Worm (Caenorhabditis elegans) whole organism, L1 larva: Measurements from ENCODE around the gene srx-119.

Experiments
- C04F5.9 ChIP-seq: sonication (generic microtip); optimal IDR thresholded peaks from 2 replicates; lab custom pipeline; 2016; ENCODE audit warnings: missing genetic modification characterization, missing compliant biosample characterization
- C16A3.4 ChIP-seq: fragments of 150-350 bp; optimal IDR thresholded peaks from 2 replicates; lab custom pipeline; 2014; ENCODE audit warnings: missing biosample characterization, missing genetic modification characterization
- Y116A8C.19 ChIP-seq: sonication (generic microtip); optimal IDR thresholded peaks from 2 replicates; lab custom pipeline; 2016; ENCODE audit warnings: missing compliant biosample characterization, missing genetic modification characterization, borderline replicate concordance
- alr-1 ChIP-seq: fragments of 200-800 bp; sonication (Bioruptor generic); optimal IDR thresholded peaks from 2 replicates; lab custom pipeline; 2018; ENCODE audit warnings: borderline replicate concordance, mild to moderate bottlenecking, missing genetic modification characterization, missing compliant biosample characterization
- ceh-8 ChIP-seq: fragments of 200-800 bp; sonication (Bioruptor generic); optimal IDR thresholded peaks from 2 replicates; lab custom pipeline; 2018; ENCODE audit warnings: mild to moderate bottlenecking, missing genetic modification characterization, moderate library complexity, missing compliant biosample characterization
- ceh-90 ChIP-seq: sonication (generic microtip); optimal IDR thresholded peaks from 2 replicates; lab custom pipeline; 2016; ENCODE audit warnings: missing genetic modification characterization, missing compliant biosample characterization
- dpl-1 ChIP-seq, 3 experiments: fragments of 150-350 bp in 2 of 3; sonication (generic microtip) in 1 of 3; optimal IDR thresholded peaks; 2 replicates each; lab custom pipeline; 2014 to 2017; ENCODE audit warnings: missing biosample characterization in 3 of 3, missing genetic modification characterization in 3 of 3, missing genetic modification reagents in 3 of 3
- dsc-1 ChIP-seq: sonication (generic microtip); optimal IDR thresholded peaks from 2 replicates; lab custom pipeline; 2016; ENCODE audit warnings: mild to moderate bottlenecking, missing genetic modification characterization, missing compliant biosample characterization
- egl-13 ChIP-seq: sonication (generic microtip); optimal IDR thresholded peaks from 2 replicates; lab custom pipeline; 2016; ENCODE audit warnings: missing genotype, missing genetic modification reagents, missing genetic modification characterization, missing compliant biosample characterization
- egl-27 ChIP-seq, 2 experiments: fragments of 150-350 bp in 1 of 2; sonication (generic microtip); optimal IDR thresholded peaks; 3 replicates each; lab custom pipeline; 2017 to 2018; ENCODE audit warnings: missing biosample characterization in 2 of 2, missing genetic modification characterization in 2 of 2, missing genetic modification reagents in 2 of 2
- elt-3 ChIP-seq, 6 experiments: fragments of 150-350 bp in 1 of 6; sonication (generic microtip); optimal IDR thresholded peaks; 2 replicates each; lab custom pipeline; 2017 to 2018; ENCODE audit warnings: missing biosample characterization in 6 of 6, missing genetic modification characterization in 6 of 6, inconsistent platforms in 1 of 6
- ets-5 ChIP-seq: fragments of 200-800 bp; sonication (Bioruptor generic); IDR thresholded peaks from 2 replicates; pipeline ENCODE4 v1.3.6; 2022; ENCODE audit warnings: missing genetic modification characterization, missing compliant biosample characterization
- fkh-10 ChIP-seq: sonication (generic microtip); optimal IDR thresholded peaks from 2 replicates; lab custom pipeline; 2017; ENCODE audit warnings: missing biosample characterization, missing genetic modification reagents, missing genetic modification characterization
- fkh-4 ChIP-seq: sonication (generic microtip); optimal IDR thresholded peaks from 2 replicates; lab custom pipeline; 2016; ENCODE audit warnings: missing compliant biosample characterization, missing genetic modification characterization, borderline replicate concordance
- fkh-8 ChIP-seq: sonication (generic microtip); optimal IDR thresholded peaks from 2 replicates; lab custom pipeline; 2016; ENCODE audit warnings: mild to moderate bottlenecking, missing genetic modification characterization, missing compliant biosample characterization
- hlh-17 ChIP-seq: fragments of 200-800 bp; sonication (Bioruptor generic); optimal IDR thresholded peaks from 2 replicates; lab custom pipeline; 2018; ENCODE audit warnings: missing genetic modification characterization, mild to moderate bottlenecking, missing compliant biosample characterization, moderate library complexity, borderline replicate concordance
- hlh-4 ChIP-seq: sonication (generic microtip); optimal IDR thresholded peaks from 2 replicates; lab custom pipeline; 2016; ENCODE audit warnings: mild to moderate bottlenecking, missing genetic modification characterization, missing compliant biosample characterization
- isw-1 ChIP-seq: fragments of 200-800 bp; sonication (Bioruptor generic); IDR thresholded peaks from 2 replicates; pipeline ENCODE4 v1.3.6; 2022; ENCODE audit warnings: missing genetic modification characterization, missing compliant biosample characterization
- lin-13 ChIP-seq: fragments of 150-350 bp; optimal IDR thresholded peaks from 2 replicates; lab custom pipeline; 2014; ENCODE audit warnings: missing biosample characterization, missing genetic modification reagents, missing genetic modification characterization
- lin-14 ChIP-seq: fragments of 200-800 bp; sonication (Bioruptor generic); optimal IDR thresholded peaks from 2 replicates; lab custom pipeline; 2018; ENCODE audit warnings: mild to moderate bottlenecking, missing genetic modification characterization, moderate library complexity, missing compliant biosample characterization
- lin-35 ChIP-seq, 2 experiments: fragments of 150-350 bp; optimal IDR thresholded peaks; 2 replicates each; lab custom pipeline; 2014; ENCODE audit warnings: missing biosample characterization in 2 of 2, missing genetic modification characterization in 2 of 2, missing genetic modification reagents in 2 of 2
- lin-39 ChIP-seq: fragments of 150-350 bp; optimal IDR thresholded peaks from 2 replicates; lab custom pipeline; 2014; ENCODE audit warnings: missing biosample characterization, missing genetic modification reagents, missing genetic modification characterization
- lsy-2 ChIP-seq, 2 experiments: fragments of 150-350 bp; optimal IDR thresholded peaks; 2 replicates each; lab custom pipeline; 2014; ENCODE audit warnings: missing biosample characterization in 2 of 2, missing genetic modification characterization in 2 of 2
- mab-9 ChIP-seq: fragments of 200-800 bp; sonication (Bioruptor generic); IDR thresholded peaks from 2 replicates; pipeline ENCODE4 v1.3.6; 2022; ENCODE audit warnings: missing genetic modification reagents, missing genetic modification characterization, missing compliant biosample characterization
- mep-1 ChIP-seq: fragments of 150-350 bp; optimal IDR thresholded peaks from 2 replicates; lab custom pipeline; 2014; ENCODE audit warnings: missing biosample characterization, missing genetic modification characterization
- nhr-11 ChIP-seq: fragments of 150-350 bp; optimal IDR thresholded peaks from 2 replicates; lab custom pipeline; 2014; ENCODE audit warnings: missing biosample characterization, missing genetic modification characterization
- nhr-19 ChIP-seq: fragments of 200-800 bp; sonication (Bioruptor generic); conservative IDR thresholded peaks from 2 replicates; pipeline ENCODE4 v1.3.6; 2022; ENCODE audit warnings: missing genetic modification characterization, missing compliant biosample characterization
- nhr-20 ChIP-seq: sonication (generic microtip); optimal IDR thresholded peaks from 2 replicates; lab custom pipeline; 2016; ENCODE audit warnings: mild to moderate bottlenecking, missing genetic modification characterization, missing compliant biosample characterization
- nhr-237 ChIP-seq: fragments of 150-350 bp; optimal IDR thresholded peaks from 2 replicates; lab custom pipeline; 2014; ENCODE audit warnings: missing biosample characterization, missing genetic modification characterization
- nhr-47 ChIP-seq: sonication (generic microtip); optimal IDR thresholded peaks from 2 replicates; lab custom pipeline; 2016; ENCODE audit warnings: mild to moderate bottlenecking, missing genetic modification characterization, moderate library complexity, missing compliant biosample characterization
- nhr-71 ChIP-seq: sonication (generic microtip); optimal IDR thresholded peaks from 2 replicates; lab custom pipeline; 2016; ENCODE audit warnings: mild to moderate bottlenecking, missing genetic modification characterization, moderate library complexity, missing compliant biosample characterization
- nhr-84 ChIP-seq: sonication (generic microtip); optimal IDR thresholded peaks from 2 replicates; lab custom pipeline; 2017; ENCODE audit warnings: missing biosample characterization, missing genetic modification characterization
- nhr-85 ChIP-seq: sonication (generic microtip); peaks from one replicate; lab custom pipeline; 2016; ENCODE audit warnings: missing genetic modification characterization, inconsistent platforms, missing compliant biosample characterization
- nhr-90 ChIP-seq: sonication (generic microtip); optimal IDR thresholded peaks from 2 replicates; lab custom pipeline; 2016; ENCODE audit warnings: mild to moderate bottlenecking, missing genetic modification characterization, missing compliant biosample characterization; ENCODE audit not compliant: poor library complexity
- snpc-4 ChIP-seq: fragments of 150-350 bp; optimal IDR thresholded peaks from 2 replicates; lab custom pipeline; 2014; ENCODE audit warnings: missing biosample characterization, missing genetic modification characterization
- sup-37 ChIP-seq: fragments of 200-800 bp; sonication (Bioruptor generic); optimal IDR thresholded peaks from 2 replicates; lab custom pipeline; 2018; ENCODE audit warnings: mild to moderate bottlenecking, missing genetic modification characterization, missing compliant biosample characterization
- tlp-1 ChIP-seq: fragments of 150-350 bp; optimal IDR thresholded peaks from 2 replicates; lab custom pipeline; 2014; ENCODE audit warnings: missing biosample characterization, missing genetic modification characterization
- unc-62 ChIP-seq: fragments of 150-350 bp; optimal IDR thresholded peaks from 2 replicates; lab custom pipeline; 2014; ENCODE audit warnings: missing biosample characterization, missing genetic modification reagents, missing genetic modification characterization
- xbp-1 ChIP-seq: sonication (generic microtip); optimal IDR thresholded peaks from 2 replicates; lab custom pipeline; 2016; ENCODE audit warnings: missing genetic modification characterization, missing compliant biosample characterization
- zag-1 ChIP-seq: fragments of 150-350 bp; optimal IDR thresholded peaks from 2 replicates; lab custom pipeline; 2014; ENCODE audit warnings: missing biosample characterization, missing genetic modification characterization
- zip-4 ChIP-seq: fragments of 200-800 bp; sonication (Bioruptor generic); optimal IDR thresholded peaks from 2 replicates; lab custom pipeline; 2018; ENCODE audit warnings: mild to moderate bottlenecking, missing genetic modification characterization, moderate library complexity, missing compliant biosample characterization

The srx-119 gene

DNA sequence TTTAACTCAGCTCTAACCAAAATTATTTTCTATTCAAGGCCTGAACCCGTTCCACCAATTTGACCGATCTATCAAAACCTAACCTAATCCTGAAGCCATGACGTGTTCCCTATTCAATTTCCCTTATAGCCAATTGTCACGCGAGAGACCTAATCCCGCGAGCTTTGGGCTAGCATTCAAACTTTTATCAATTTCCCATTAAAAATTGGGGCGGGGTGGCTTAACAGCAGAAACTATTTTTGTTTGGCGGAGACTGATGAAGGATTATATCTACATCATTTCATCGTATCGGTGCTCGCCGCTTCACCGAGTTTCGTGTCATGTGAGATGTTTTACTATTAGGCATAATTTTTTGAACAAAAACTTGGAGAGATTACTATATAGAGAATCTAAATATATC lies 39.2 kb upstream of the srx-119 start (continued):
- TF ChIP-seq fkh-8: peak; percentile 77
- no peak for TF ChIP-seq nhr-71 (tag; lab: Kevin White, UChicago)
- no peak for TF ChIP-seq elt-3 (tag; optimal IDR thresholded peaks at IDR 0.05; lab: Kevin White, UChicago)
- no peak for TF ChIP-seq mep-1 (tag; lab: Kevin White, UChicago)
- TF ChIP-seq nhr-237: no peak
- TF ChIP-seq xbp-1 (tag; lab: Kevin White, UChicago): no peak
- peak; percentile 90 for TF ChIP-seq dsc-1
- no peak for TF ChIP-seq ets-5 (GFP tag; lab: Robert Waterston, UW)
- TF ChIP-seq lin-39: no peak
- no peak for TF ChIP-seq nhr-90 (tag; lab: Kevin White, UChicago)

DNA sequence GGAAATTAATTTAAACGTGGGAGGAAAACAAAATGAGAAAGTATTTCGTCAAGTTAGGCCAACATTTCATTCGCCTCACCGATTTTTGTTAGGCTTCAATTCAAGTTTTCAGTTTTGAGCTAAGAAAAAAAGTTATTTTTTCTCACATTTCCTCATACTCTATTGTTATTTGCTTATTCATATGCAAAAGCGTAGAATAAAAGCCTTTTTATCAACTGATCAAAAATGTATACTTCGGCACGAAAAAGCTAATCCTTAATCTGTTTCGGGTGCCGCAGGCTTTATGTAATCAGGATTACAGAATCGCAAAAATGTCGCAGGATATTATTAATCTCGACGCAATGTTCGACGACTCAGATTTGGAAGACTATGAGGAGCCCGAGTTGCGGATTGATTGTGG lies 38.1 kb upstream of the srx-119 start, which contains the start of gene T21B4.15:
T21B4.15 (plus strand) TSS at position 301 of the 400 bp plus-strand sequence.
- TF ChIP-seq snpc-4 (tag; lab: Kevin White, UChicago) (no peak), lin-14 (GFP tag; lab: Kevin White, UChicago) (peak; percentile 25), ceh-90 (tag; lab: Kevin White, UChicago) (no peak), dsc-1 (peak; percentile 53), lsy-2 (tag; optimal IDR thresholded peaks at IDR 0.05; lab: Kevin White, UChicago) (no peak), nhr-19 (no peak), alr-1 (tag; lab: Kevin White, UChicago) (no peak), egl-27 (tag; optimal IDR thresholded peaks at IDR 0.05; lab: Kevin White, UChicago) (no peak), hlh-4 (tag; lab: Kevin White, UChicago) (no peak), tlp-1 (tag; lab: Kevin White, UChicago) (no peak)

DNA sequence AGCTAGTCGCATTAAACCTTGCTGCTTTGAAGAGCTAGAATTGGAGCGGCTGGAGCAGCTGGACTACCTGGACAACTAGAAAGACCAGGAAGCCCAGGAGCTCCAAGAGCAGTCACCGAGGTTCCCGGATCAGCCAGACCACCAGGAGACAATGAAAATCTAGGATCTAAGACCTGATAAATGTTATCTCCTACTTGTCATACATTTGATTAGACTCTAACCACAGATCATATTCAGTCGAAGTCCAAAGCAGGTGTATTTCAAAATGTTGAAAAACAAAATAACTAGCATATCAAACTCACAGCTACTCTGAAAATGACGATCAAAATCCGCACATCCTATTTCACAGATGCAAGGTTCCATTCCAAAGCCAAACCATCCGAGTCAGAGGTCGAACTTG lies 36.1 kb upstream of the srx-119 start, which contains the start of gene srz-6:
srz-6 (plus strand) TSS at position 301 of the 400 bp plus-strand sequence.
- TF ChIP-seq ceh-90 (tag; lab: Kevin White, UChicago): no peak
- no peak for TF ChIP-seq zag-1 (tag; lab: Kevin White, UChicago)
- no peak for TF ChIP-seq fkh-4 (tag; lab: Kevin White, UChicago)
- no peak for TF ChIP-seq C16A3.4 (tag; lab: Kevin White, UChicago)
- no peak for TF ChIP-seq C04F5.9 (tag; lab: Kevin White, UChicago)
- TF ChIP-seq ets-5 (GFP tag; lab: Robert Waterston, UW): no peak
- no peak for TF ChIP-seq hlh-17 (GFP tag; lab: Kevin White, UChicago)
- no peak for TF ChIP-seq unc-62 (GFP tag; lab: Kevin White, UChicago)
- TF ChIP-seq nhr-90 (tag; lab: Kevin White, UChicago): no peak
- TF ChIP-seq egl-13 (tag; lab: Kevin White, UChicago): no peak
- no peak for TF ChIP-seq nhr-11 (tag; lab: Kevin White, UChicago)
- TF ChIP-seq mab-9 (GFP tag; lab: Robert Waterston, UW): no peak
- no peak for TF ChIP-seq lsy-2 (tag; optimal IDR thresholded peaks at IDR 0.05; lab: Kevin White, UChicago)
- no peak for TF ChIP-seq tlp-1 (tag; lab: Kevin White, UChicago)
- TF ChIP-seq sup-37 (GFP tag; lab: Kevin White, UChicago): no peak

- TF ChIP-seq ceh-8: peak; percentile 50
- no peak for TF ChIP-seq lin-13 (GFP tag; lab: Kevin White, UChicago)
These were observed 34.0 kb upstream of the srx-119 start for ce11 chrII:12494067-12494477.

- no peak for TF ChIP-seq nhr-84 (tag; lab: Kevin White, UChicago)
- TF ChIP-seq dpl-1 (GFP tag; optimal IDR thresholded peaks at IDR 0.05; lab: Kevin White, UChicago): peak; percentile 44 to 66 (median 54)
- no peak for TF ChIP-seq lin-39
- no peak for TF ChIP-seq hlh-17 (GFP tag; lab: Kevin White, UChicago)
- TF ChIP-seq isw-1 (GFP tag; lab: Robert Waterston, UW): peak; percentile 36; the same call in 1 of the 2 replicates
- no peak for TF ChIP-seq ets-5 (GFP tag; lab: Robert Waterston, UW)
- peak; percentile 74 for TF ChIP-seq lin-14 (GFP tag; lab: Kevin White, UChicago)
- TF ChIP-seq nhr-85: peak; percentile 72
- TF ChIP-seq lin-35 (GFP tag; optimal IDR thresholded peaks at IDR 0.05; lab: Kevin White, UChicago): peak; percentile 71 to 77
- TF ChIP-seq nhr-20 (tag; lab: Kevin White, UChicago): peak; percentile 70
- peak; percentile 65 for TF ChIP-seq C16A3.4 (tag; lab: Kevin White, UChicago)
- TF ChIP-seq Y116A8C.19 (tag; lab: Kevin White, UChicago): no peak
- no peak for TF ChIP-seq zip-4 (GFP tag; lab: Kevin White, UChicago)
- peak; percentile 51 for TF ChIP-seq fkh-10 (GFP tag; lab: Kevin White, UChicago)
- peak; percentile 82 for TF ChIP-seq nhr-47 (tag; lab: Kevin White, UChicago)
- TF ChIP-seq nhr-237: no peak
- TF ChIP-seq tlp-1 (tag; lab: Kevin White, UChicago): no peak
- peak; percentile 70 for TF ChIP-seq nhr-90 (tag; lab: Kevin White, UChicago)
These were observed 33.4 kb upstream of the srx-119 start, which contains the start of gene col-85 for ce11 chrII:12494556-12495131. Gene col-85, minus strand, starts transcription at chrII:12495095.
